Comparison of ENCODE assay signal across 5 worm cellular contexts in genomic region chrIII:12906611-12907037, ce11.
A peak's percentile ranks its signal among the peaks of the same experiment; 100 is the strongest.
TF ChIP-seq lines count a peak whose summit lies in the region.

No protein-coding gene starts in this region.

TF ChIP-seq in whole organism, L1 larva, 84 proteins besides CTCF, POLR2A, EP300 and RAD21 (continued from another document):
- TF ChIP-seq elt-2 (tag; optimal IDR thresholded peaks at IDR 0.05; lab: Kevin White, UChicago) (no peak), sox-4 (tag; optimal IDR thresholded peaks at IDR 0.05; lab: Kevin White, UChicago) (no peak), tbx-2 (tag; optimal IDR thresholded peaks at IDR 0.05; lab: Kevin White, UChicago) (peak; percentile 19), snu-23 (GFP tag; optimal IDR thresholded peaks at IDR 0.05; lab: Kevin White, UChicago) (peak; percentile 28), jun-1 (tag; optimal IDR thresholded peaks at IDR 0.05; lab: Kevin White, UChicago) (no peak), nhr-20 (tag; optimal IDR thresholded peaks at IDR 0.05; lab: Kevin White, UChicago) (peak; percentile 16), rnt-1 (tag; optimal IDR thresholded peaks at IDR 0.05; lab: Kevin White, UChicago) (peak; percentile 2), fos-1 (tag; optimal IDR thresholded peaks at IDR 0.05; lab: Kevin White, UChicago) (peak; percentile 46), lin-35 (GFP tag; optimal IDR thresholded peaks at IDR 0.05; lab: Kevin White, UChicago) (peak in 1 of 2 experiments; percentile 28), nhr-90 (tag; optimal IDR thresholded peaks at IDR 0.05; lab: Kevin White, UChicago; ENCODE audit: poor library complexity) (peak; percentile 69)

TF ChIP-seq in whole organism, L2 larva, 48 proteins besides CTCF, POLR2A, EP300 and RAD21 (continued from another document):
- peak; percentile 50 for TF ChIP-seq ama-1 (optimal IDR thresholded peaks at IDR 0.05; lab: Kevin White, UChicago)

TF ChIP-seq in whole organism, L3 larva, 47 proteins besides CTCF, POLR2A, EP300 and RAD21 (continued from another document):
- TF ChIP-seq pha-4 (tag; optimal IDR thresholded peaks at IDR 0.05; lab: Kevin White, UChicago) (peak; percentile 2), unc-39 (tag; optimal IDR thresholded peaks at IDR 0.05; lab: Kevin White, UChicago) (no peak), fkh-10 (GFP tag; optimal IDR thresholded peaks at IDR 0.05; lab: Kevin White, UChicago) (no peak), mml-1 (tag; optimal IDR thresholded peaks at IDR 0.05; lab: Kevin White, UChicago) (no peak), tbx-2 (tag; optimal IDR thresholded peaks at IDR 0.05; lab: Kevin White, UChicago) (peak; percentile 12), fos-1 (tag; optimal IDR thresholded peaks at IDR 0.05; lab: Kevin White, UChicago) (no peak), hmg-11 (tag; optimal IDR thresholded peaks at IDR 0.05; lab: Kevin White, UChicago) (no peak), eor-1 (tag; optimal IDR thresholded peaks at IDR 0.05; lab: Kevin White, UChicago) (no peak), nhr-11 (tag; optimal IDR thresholded peaks at IDR 0.05; lab: Kevin White, UChicago) (peak; percentile 42), mdl-1 (tag; optimal IDR thresholded peaks at IDR 0.05; lab: Kevin White, UChicago) (no peak), nhr-76 (tag; optimal IDR thresholded peaks at IDR 0.05; lab: Kevin White, UChicago) (no peak), lin-39 (tag; optimal IDR thresholded peaks at IDR 0.05; lab: Kevin White, UChicago) (peak; percentile 44), snpc-4 (tag; optimal IDR thresholded peaks at IDR 0.05; lab: Kevin White, UChicago) (no peak), R02D3.7 (tag; optimal IDR thresholded peaks at IDR 0.05; lab: Kevin White, UChicago) (peak; percentile 46), aly-2 (tag; optimal IDR thresholded peaks at IDR 0.05; lab: Kevin White, UChicago) (peak; percentile 86), nfya-1 (tag; optimal IDR thresholded peaks at IDR 0.05; lab: Kevin White, UChicago; ENCODE audit: insufficient read depth) (no peak), elt-3 (tag; optimal IDR thresholded peaks at IDR 0.05; lab: Kevin White, UChicago) (no peak), ZK546.5 (tag; optimal IDR thresholded peaks at IDR 0.05; lab: Kevin White, UChicago) (no peak), unc-62 (GFP tag; optimal IDR thresholded peaks at IDR 0.05; lab: Kevin White, UChicago) (no peak), nhr-67 (tag; optimal IDR thresholded peaks at IDR 0.05; lab: Kevin White, UChicago) (no peak), nhr-12 (tag; optimal IDR thresholded peaks at IDR 0.05; lab: Kevin White, UChicago) (no peak), nhr-237 (tag; optimal IDR thresholded peaks at IDR 0.05; lab: Kevin White, UChicago) (no peak), ceh-28 (tag; optimal IDR thresholded peaks at IDR 0.05; lab: Kevin White, UChicago) (peak; percentile 63), nhr-77 (tag; optimal IDR thresholded peaks at IDR 0.05; lab: Kevin White, UChicago) (no peak), fkh-2 (tag; optimal IDR thresholded peaks at IDR 0.05; lab: Kevin White, UChicago) (no peak), sea-2 (GFP tag; optimal IDR thresholded peaks at IDR 0.05; lab: Kevin White, UChicago) (no peak), ztf-11 (tag; optimal IDR thresholded peaks at IDR 0.05; lab: Kevin White, UChicago) (no peak), nhr-28 (tag; optimal IDR thresholded peaks at IDR 0.05; lab: Kevin White, UChicago) (no peak), ama-1 (optimal IDR thresholded peaks at IDR 0.05; lab: Kevin White, UChicago) (peak; percentile 70), pqm-1 (tag; optimal IDR thresholded peaks at IDR 0.05; lab: Kevin White, UChicago) (no peak)
TF ChIP-seq in whole organism, L3 larva: peak in this region for 11.

TF ChIP-seq in whole organism, L4 larva, 104 proteins besides CTCF, POLR2A, EP300 and RAD21 (continued from another document and continues in another):
- TF ChIP-seq unc-62 (GFP tag; optimal IDR thresholded peaks at IDR 0.05 in 1 of 2; lab: Kevin White, UChicago) (no peak), unc-62 (tag; optimal IDR thresholded peaks at IDR 0.05; lab: Kevin White, UChicago) (no peak), mxl-3 (GFP tag; optimal IDR thresholded peaks at IDR 0.05; lab: Kevin White, UChicago) (no peak), dpl-1 (GFP tag; optimal IDR thresholded peaks at IDR 0.05; lab: Kevin White, UChicago) (no peak), mdt-29 (GFP tag; IDR thresholded peaks at IDR 0.05; lab: Robert Waterston, UW) (peak; percentile 33; the same call in 1 of the 2 replicates), ZK546.5 (tag; optimal IDR thresholded peaks at IDR 0.05; lab: Kevin White, UChicago) (no peak), Y75B8A.6 (GFP tag; IDR thresholded peaks at IDR 0.05; lab: Robert Waterston, UW) (no peak), madf-5 (GFP tag; IDR thresholded peaks at IDR 0.05; lab: Robert Waterston, UW) (0 out of 4 replicates have a peak, but pooled peaks of 1 of the 2 experiments have one; percentile 51), lir-3 (tag; optimal IDR thresholded peaks at IDR 0.05; lab: Kevin White, UChicago) (no peak), zfp-3 (GFP tag; conservative IDR thresholded peaks at IDR 0.05; lab: Robert Waterston, UW) (no peak; the same call in 1 of the 2 replicates), T20F7.1 (GFP tag; optimal IDR thresholded peaks at IDR 0.05; lab: Kevin White, UChicago) (no peak), lsy-2 (tag; optimal IDR thresholded peaks at IDR 0.05; lab: Kevin White, UChicago) (peak in 1 of 2 experiments; percentile 68), T26A8.4 (GFP tag; IDR thresholded peaks at IDR 0.05; lab: Robert Waterston, UW) (peak; percentile 73), daf-8 (GFP tag; IDR thresholded peaks at IDR 0.05; lab: Robert Waterston, UW) (no peak), dmd-6 (GFP tag; IDR thresholded peaks at IDR 0.05; lab: Robert Waterston, UW) (peak; percentile 12; the same call in 1 of the 2 replicates), nhr-6 (tag; optimal IDR thresholded peaks at IDR 0.05; lab: Kevin White, UChicago) (no peak), snpc-1.2 (GFP tag; IDR thresholded peaks at IDR 0.05; lab: Robert Waterston, UW) (peak; percentile 71; the same call in 1 of the 2 replicates), D1046.2 (GFP tag; IDR thresholded peaks at IDR 0.05; lab: Robert Waterston, UW) (no peak), spr-1 (tag; optimal IDR thresholded peaks at IDR 0.05; lab: Kevin White, UChicago) (peak; percentile 64), zip-2 (tag; optimal IDR thresholded peaks at IDR 0.05; lab: Kevin White, UChicago) (peak; percentile 1), Y48G9A.11 (GFP tag; IDR thresholded peaks at IDR 0.05; lab: Robert Waterston, UW) (no peak), nhr-111 (GFP tag; optimal IDR thresholded peaks at IDR 0.05; lab: Kevin White, UChicago) (no peak), gei-8 (GFP tag; optimal IDR thresholded peaks at IDR 0.05; lab: Kevin White, UChicago) (no peak), arid-1 (GFP tag; conservative IDR thresholded peaks at IDR 0.05; lab: Robert Waterston, UW) (peak; percentile 69), mdl-1 (tag; optimal IDR thresholded peaks at IDR 0.05; lab: Kevin White, UChicago) (no peak), nhr-10 (tag; optimal IDR thresholded peaks at IDR 0.05; lab: Kevin White, UChicago) (no peak), daf-12 (tag; optimal IDR thresholded peaks at IDR 0.05; lab: Kevin White, UChicago) (no peak), hlh-11 (tag; optimal IDR thresholded peaks at IDR 0.05; lab: Kevin White, UChicago) (peak; percentile 8), lin-38 (GFP tag; IDR thresholded peaks at IDR 0.05; lab: Robert Waterston, UW) (peak; percentile 72), mes-2 (tag; optimal IDR thresholded peaks at IDR 0.05; lab: Kevin White, UChicago; ENCODE audit: poor library complexity, severe bottlenecking) (peak; percentile 1), fkh-10 (GFP tag; optimal IDR thresholded peaks at IDR 0.05; lab: Kevin White, UChicago) (no peak), ceh-82 (tag; optimal IDR thresholded peaks at IDR 0.05; lab: Kevin White, UChicago) (no peak), nhr-77 (tag; optimal IDR thresholded peaks at IDR 0.05; lab: Kevin White, UChicago) (no peak), sdz-12 (GFP tag; optimal IDR thresholded peaks at IDR 0.05; lab: Kevin White, UChicago) (no peak), ama-1 (optimal IDR thresholded peaks at IDR 0.05; lab: Kevin White, UChicago) (peak; percentile 91), spr-3 (GFP tag; optimal IDR thresholded peaks at IDR 0.05; lab: Kevin White, UChicago) (no peak), aha-1 (tag; lab: Kevin White, UChicago) (peak; percentile 85), F49E8.2 (tag; optimal IDR thresholded peaks at IDR 0.05; lab: Kevin White, UChicago; ENCODE audit: borderline replicate concordance) (peak; percentile 26), ZK337.2 (GFP tag; IDR thresholded peaks at IDR 0.05; lab: Robert Waterston, UW) (no peak), pqm-1 (tag; optimal IDR thresholded peaks at IDR 0.05; lab: Kevin White, UChicago) (no peak), nhr-76 (tag; optimal IDR thresholded peaks at IDR 0.05; lab: Kevin White, UChicago) (no peak), mep-1 (tag; optimal IDR thresholded peaks at IDR 0.05; lab: Kevin White, UChicago) (peak; percentile 64), ces-1 (GFP tag; optimal IDR thresholded peaks at IDR 0.05; lab: Kevin White, UChicago) (no peak), nhr-237 (tag; optimal IDR thresholded peaks at IDR 0.05; lab: Kevin White, UChicago) (no peak), php-3 (GFP tag; IDR thresholded peaks at IDR 0.05; lab: Robert Waterston, UW) (0 out of 2 replicates have a peak, but pooled peaks have one; percentile 34), duxl-1 (tag; optimal IDR thresholded peaks at IDR 0.05; lab: Kevin White, UChicago; ENCODE audit: poor library complexity) (peak; percentile 66), lin-39 (tag; optimal IDR thresholded peaks at IDR 0.05; lab: Kevin White, UChicago) (no peak), rbr-2 (tag; optimal IDR thresholded peaks at IDR 0.05; lab: Kevin White, UChicago) (no peak)

TF ChIP-seq in whole organism, young adult, 124 proteins besides CTCF, POLR2A, EP300 and RAD21 (continued from another document and continues in another):
- TF ChIP-seq let-607 (tag; optimal IDR thresholded peaks at IDR 0.05; lab: Kevin White, UChicago) (peak; percentile 13 to 45), egl-44 (GFP tag; IDR thresholded peaks at IDR 0.05; lab: Robert Waterston, UW) (no peak), hmg-1.2 (GFP tag; IDR thresholded peaks at IDR 0.05; lab: Robert Waterston, UW) (peak; percentile 25), attf-3 (GFP tag; conservative IDR thresholded peaks at IDR 0.05; lab: Robert Waterston, UW) (no peak), sea-2 (GFP tag; IDR thresholded peaks at IDR 0.05; lab: Robert Waterston, UW) (no peak), lsy-27 (tag; optimal IDR thresholded peaks at IDR 0.05; lab: Kevin White, UChicago; ENCODE audit: borderline replicate concordance, insufficient read depth) (no peak), ceh-40 (GFP tag; IDR thresholded peaks at IDR 0.05; lab: Robert Waterston, UW) (no peak), nfya-1 (tag; optimal IDR thresholded peaks at IDR 0.05; lab: Kevin White, UChicago; ENCODE audit: borderline replicate concordance, insufficient read depth) (no peak), nhr-80 (tag; optimal IDR thresholded peaks at IDR 0.05; lab: Kevin White, UChicago) (no peak), snpc-1.1 (tag; optimal IDR thresholded peaks at IDR 0.05; lab: Kevin White, UChicago; ENCODE audit: insufficient read depth) (no peak), F55B11.4 (tag; optimal IDR thresholded peaks at IDR 0.05; lab: Kevin White, UChicago; ENCODE audit: borderline replicate concordance, insufficient read depth) (no peak), pbrm-1 (GFP tag; IDR thresholded peaks at IDR 0.05; lab: Robert Waterston, UW) (0 out of 2 replicates have a peak, but pooled peaks have one; percentile 65), chd-7 (tag; optimal IDR thresholded peaks at IDR 0.05; lab: Kevin White, UChicago) (peak; percentile 78), tlf-1 (GFP tag; optimal IDR thresholded peaks at IDR 0.05; lab: Kevin White, UChicago) (peak; percentile 78), rcor-1 (GFP tag; IDR thresholded peaks at IDR 0.05; lab: Robert Waterston, UW) (no peak; the same call in 1 of the 2 replicates), Y95B8A.8 (GFP tag; IDR thresholded peaks at IDR 0.05; lab: Robert Waterston, UW) (peak; percentile 79), F39B2.1 (GFP tag; IDR thresholded peaks at IDR 0.05; lab: Robert Waterston, UW) (peak; percentile 64; the same call in 1 of the 2 replicates), mel-28 (tag; optimal IDR thresholded peaks at IDR 0.05; lab: Kevin White, UChicago; ENCODE audit: borderline replicate concordance) (no peak), madf-6 (GFP tag; IDR thresholded peaks at IDR 0.05; lab: Robert Waterston, UW) (peak; percentile 66), T26A5.8 (tag; optimal IDR thresholded peaks at IDR 0.05; lab: Kevin White, UChicago) (no peak), sdz-38 (tag; optimal IDR thresholded peaks at IDR 0.05; lab: Kevin White, UChicago) (peak; percentile 39), ztf-18 (tag; optimal IDR thresholded peaks at IDR 0.05; lab: Kevin White, UChicago) (no peak), lin-26 (GFP tag; IDR thresholded peaks at IDR 0.05; lab: Robert Waterston, UW) (no peak), F37B4.10 (GFP tag; IDR thresholded peaks at IDR 0.05; lab: Robert Waterston, UW) (no peak), snpc-4 (GFP tag; optimal IDR thresholded peaks at IDR 0.05; lab: Kevin White, UChicago) (no peak), snpc-4 (tag; optimal IDR thresholded peaks at IDR 0.05; lab: Kevin White, UChicago) (peak in 2 of 4 experiments; percentile 36 to 42), ZK185.1 (tag; optimal IDR thresholded peaks at IDR 0.05; lab: Kevin White, UChicago; ENCODE audit: poor library complexity, severe bottlenecking) (no peak), unc-130 (GFP tag; optimal IDR thresholded peaks at IDR 0.05; lab: Kevin White, UChicago) (no peak), efl-1 (GFP tag; optimal IDR thresholded peaks at IDR 0.05; lab: Kevin White, UChicago) (no peak), xnd-1 (tag; optimal IDR thresholded peaks at IDR 0.05; lab: Kevin White, UChicago) (peak; percentile 12), fkh-3 (tag; optimal IDR thresholded peaks at IDR 0.05; lab: Kevin White, UChicago) (no peak), ztf-6 (GFP tag; IDR thresholded peaks at IDR 0.05; lab: Robert Waterston, UW) (no peak), egrh-3 (GFP tag; IDR thresholded peaks at IDR 0.05; lab: Robert Waterston, UW) (no peak), gei-17 (GFP tag; optimal IDR thresholded peaks at IDR 0.05; lab: Kevin White, UChicago) (no peak), lin-40 (tag; optimal IDR thresholded peaks at IDR 0.05; lab: Kevin White, UChicago) (peak; percentile 71), dox-1 (GFP tag; IDR thresholded peaks at IDR 0.05; lab: Robert Waterston, UW) (peak; percentile 37; the same call in 1 of the 2 replicates), Y56A3A.18 (GFP tag; IDR thresholded peaks at IDR 0.05; lab: Robert Waterston, UW) (0 out of 2 replicates have a peak, but pooled peaks have one; percentile 50), F49E8.2 (tag; optimal IDR thresholded peaks at IDR 0.05; lab: Kevin White, UChicago; ENCODE audit: insufficient read depth) (peak; percentile 83), F33H1.4 (GFP tag; IDR thresholded peaks at IDR 0.05; lab: Robert Waterston, UW) (0 out of 2 replicates have a peak, but pooled peaks have one; percentile 18), nhr-90 (tag; optimal IDR thresholded peaks at IDR 0.05; lab: Kevin White, UChicago) (peak; percentile 55), bed-1 (GFP tag; IDR thresholded peaks at IDR 0.05; lab: Robert Waterston, UW) (no peak), Y67H2A.10 (GFP tag; conservative IDR thresholded peaks at IDR 0.05; lab: Robert Waterston, UW) (no peak), ama-1 (optimal IDR thresholded peaks at IDR 0.05; lab: Kevin White, UChicago) (peak; percentile 69), ama-1 (GFP tag; optimal IDR thresholded peaks at IDR 0.05; lab: Kevin White, UChicago) (peak; percentile 1 to 59), lin-54 (GFP tag; optimal IDR thresholded peaks at IDR 0.05; lab: Kevin White, UChicago) (peak; percentile 46), pha-4 (tag; optimal IDR thresholded peaks at IDR 0.05; lab: Kevin White, UChicago) (no peak), die-1 (tag; optimal IDR thresholded peaks at IDR 0.05; lab: Kevin White, UChicago) (peak; percentile 38), hmg-20 (GFP tag; IDR thresholded peaks at IDR 0.05; lab: Robert Waterston, UW) (no peak), nfyb-1 (GFP tag; IDR thresholded peaks at IDR 0.05; lab: Robert Waterston, UW) (peak; percentile 87), ets-4 (GFP tag; optimal IDR thresholded peaks at IDR 0.05; lab: Kevin White, UChicago) (no peak), repo-1 (tag; optimal IDR thresholded peaks at IDR 0.05; lab: Kevin White, UChicago) (peak; percentile 75), hrde-1 (tag; optimal IDR thresholded peaks at IDR 0.05; lab: Kevin White, UChicago; ENCODE audit: borderline replicate concordance) (peak; percentile 79), ztf-26 (tag; optimal IDR thresholded peaks at IDR 0.05; lab: Kevin White, UChicago) (peak; percentile 53)
